Worm (Caenorhabditis elegans) whole organism, late embryonic: ENCODE results near the gene mes-2.

ENCODE experiments used
- ceh-18 ChIP-seq: sonication (generic microtip); optimal IDR thresholded peaks from 2 replicates; lab custom pipeline; 2016; ENCODE audit warnings: missing genetic modification characterization, missing compliant biosample characterization
- hlh-30 ChIP-seq: sonication (generic microtip); optimal IDR thresholded peaks from 2 replicates; lab custom pipeline; 2017; ENCODE audit warnings: antibody characterized with exemption, missing genetic modification characterization, missing compliant biosample characterization; ENCODE audit not compliant: insufficient read depth
- sdc-2 ChIP-seq: sonication (generic microtip); optimal IDR thresholded peaks from 2 replicates; lab custom pipeline; 2016; ENCODE audit warnings: missing genotype, missing genetic modification characterization, missing compliant biosample characterization
- syd-9 ChIP-seq: sonication (generic microtip); optimal IDR thresholded peaks from 2 replicates; lab custom pipeline; 2016; ENCODE audit warnings: mild to moderate bottlenecking, missing genetic modification characterization, moderate library complexity, missing compliant biosample characterization

ce11 chrII:14416988-14417387 lies 33.2 kb downstream of the mes-2 start:
- TF ChIP-seq hlh-30 (tag; lab: Kevin White, UChicago) (no peak), ceh-18 (tag; lab: Kevin White, UChicago) (no peak), sdc-2 (tag; lab: Kevin White, UChicago) (no peak), syd-9 (tag; lab: Kevin White, UChicago) (no peak)
